Worm (Caenorhabditis elegans) whole organism, L4 larva: ENCODE data around the gene gck-4.

Source experiments
- D1046.2 ChIP-seq: fragments of 200-800 bp; sonication (Bioruptor generic); IDR thresholded peaks from 2 replicates; pipeline ENCODE4 v1.3.6; 2022; ENCODE audit warnings: missing genetic modification characterization, missing compliant biosample characterization
- F37D6.2 ChIP-seq: sonication (generic microtip); optimal IDR thresholded peaks from 2 replicates; lab custom pipeline; 2016; ENCODE audit warnings: mild to moderate bottlenecking, missing genetic modification characterization, missing compliant biosample characterization
- R02D3.7 ChIP-seq: fragments of 150-350 bp; sonication (generic microtip); optimal IDR thresholded peaks from 3 replicates; lab custom pipeline; 2014; ENCODE audit warnings: missing biosample characterization, missing genetic modification characterization
- T26A8.4 ChIP-seq: fragments of 200-800 bp; sonication (Bioruptor generic); IDR thresholded peaks from 2 replicates; pipeline ENCODE4 v1.3.6; 2022; ENCODE audit warnings: missing genetic modification characterization, missing compliant biosample characterization
- Y48G9A.11 ChIP-seq: fragments of 200-800 bp; sonication (Bioruptor generic); IDR thresholded peaks from 2 replicates; pipeline ENCODE4 v1.3.6; 2022; ENCODE audit warnings: missing genetic modification reagents, missing genetic modification characterization, missing compliant biosample characterization
- Y75B8A.6 ChIP-seq: fragments of 200-800 bp; sonication (Bioruptor generic); IDR thresholded peaks from 2 replicates; pipeline ENCODE4 v1.3.6; 2022; ENCODE audit warnings: missing genetic modification reagents, missing genetic modification characterization, missing compliant biosample characterization
- aha-1 ChIP-seq: fragments of 150-350 bp; peaks from one replicate; lab custom pipeline; 2014; ENCODE audit warnings: missing biosample characterization, missing genetic modification characterization
- aly-2 ChIP-seq: sonication (generic microtip); optimal IDR thresholded peaks from 2 replicates; lab custom pipeline; 2018; ENCODE audit warnings: missing biosample characterization, missing genetic modification characterization
- arid-1 ChIP-seq: fragments of 200-800 bp; sonication (Bioruptor generic); conservative IDR thresholded peaks from 2 replicates; pipeline ENCODE4 v1.3.6; 2022; ENCODE audit warnings: missing genetic modification reagents, missing genetic modification characterization, missing compliant biosample characterization
- attf-4 ChIP-seq: sonication (generic microtip); optimal IDR thresholded peaks from 3 replicates; lab custom pipeline; 2017; ENCODE audit warnings: missing biosample characterization, missing genetic modification characterization
- ceh-82 ChIP-seq: sonication (generic microtip); optimal IDR thresholded peaks from 2 replicates; lab custom pipeline; 2017; ENCODE audit warnings: missing biosample characterization, missing genetic modification characterization
- ces-1 ChIP-seq: fragments of 150-350 bp; sonication (generic microtip); optimal IDR thresholded peaks from 4 replicates; lab custom pipeline; 2014; ENCODE audit warnings: missing biosample characterization, missing genetic modification reagents, missing genetic modification characterization
- daf-19 ChIP-seq: fragments of 200-800 bp; sonication (Bioruptor generic); conservative IDR thresholded peaks from 2 replicates; pipeline ENCODE4 v1.3.6; 2022; ENCODE audit warnings: missing genetic modification characterization, missing compliant biosample characterization
- dmd-9 ChIP-seq: fragments of 200-800 bp; sonication (Bioruptor generic); IDR thresholded peaks from 2 replicates; pipeline ENCODE4 v1.3.6; 2022; ENCODE audit warnings: missing genetic modification reagents, missing genetic modification characterization, missing compliant biosample characterization
- dve-1 ChIP-seq: sonication (generic microtip); optimal IDR thresholded peaks from 2 replicates; lab custom pipeline; 2017; ENCODE audit warnings: antibody characterized with exemption, mild to moderate bottlenecking, missing genetic modification characterization, missing compliant biosample characterization; ENCODE audit not compliant: insufficient read depth
- egl-43 ChIP-seq: fragments of 200-800 bp; sonication (Bioruptor generic); IDR thresholded peaks from 2 replicates; pipeline ENCODE4 v1.3.6; 2022; ENCODE audit warnings: missing genetic modification reagents, missing genetic modification characterization, missing compliant biosample characterization
- fkh-10 ChIP-seq: fragments of 150-350 bp; optimal IDR thresholded peaks from 2 replicates; lab custom pipeline; 2014; ENCODE audit warnings: missing biosample characterization, missing genetic modification reagents, missing genetic modification characterization
- fos-1 ChIP-seq: fragments of 150-350 bp; optimal IDR thresholded peaks from 2 replicates; lab custom pipeline; 2014; ENCODE audit warnings: missing biosample characterization, missing genetic modification characterization
- gei-8 ChIP-seq: fragments of 200-800 bp; sonication (Bioruptor generic); optimal IDR thresholded peaks from 2 replicates; lab custom pipeline; 2018; ENCODE audit warnings: mild to moderate bottlenecking, missing genetic modification characterization, missing compliant biosample characterization
- hlh-11 ChIP-seq: fragments of 200-800 bp; sonication (Bioruptor generic); optimal IDR thresholded peaks from 2 replicates; lab custom pipeline; 2018; ENCODE audit warnings: mild to moderate bottlenecking, missing genetic modification characterization, missing compliant biosample characterization
- hlh-30 ChIP-seq: sonication (generic microtip); optimal IDR thresholded peaks from 2 replicates; lab custom pipeline; 2017; ENCODE audit warnings: antibody characterized with exemption, mild to moderate bottlenecking, missing genetic modification characterization, missing compliant biosample characterization; ENCODE audit not compliant: insufficient read depth
- hmg-1.1 ChIP-seq: fragments of 200-800 bp; sonication (Bioruptor generic); IDR thresholded peaks from 2 replicates; pipeline ENCODE4 v1.3.6; 2022; ENCODE audit warnings: missing genetic modification reagents, missing genetic modification characterization, missing compliant biosample characterization
- lin-1 ChIP-seq: fragments of 200-800 bp; sonication (Bioruptor generic); IDR thresholded peaks from 2 replicates; pipeline ENCODE4 v1.3.6; 2022; ENCODE audit warnings: missing genetic modification reagents, missing genetic modification characterization, missing compliant biosample characterization
- lin-13 ChIP-seq: fragments of 150-350 bp; optimal IDR thresholded peaks from 2 replicates; lab custom pipeline; 2014; ENCODE audit warnings: missing biosample characterization, missing genetic modification reagents, missing genetic modification characterization
- mes-2 ChIP-seq: sonication (generic microtip); optimal IDR thresholded peaks from 2 replicates; lab custom pipeline; 2016; ENCODE audit warnings: missing genotype, mild to moderate bottlenecking, missing genetic modification characterization, missing compliant biosample characterization; ENCODE audit not compliant: poor library complexity, severe bottlenecking
- mxl-2 ChIP-seq: fragments of 200-800 bp; sonication (Bioruptor generic); conservative IDR thresholded peaks from 2 replicates; pipeline ENCODE4 v1.3.6; 2022; ENCODE audit warnings: missing genetic modification reagents, missing genetic modification characterization, missing compliant biosample characterization
- nhr-11 ChIP-seq: fragments of 150-350 bp; optimal IDR thresholded peaks from 2 replicates; lab custom pipeline; 2014; ENCODE audit warnings: missing biosample characterization, missing genetic modification characterization
- nhr-111 ChIP-seq: fragments of 200-800 bp; sonication (Bioruptor generic); optimal IDR thresholded peaks from 2 replicates; lab custom pipeline; 2018; ENCODE audit warnings: mild to moderate bottlenecking, missing genetic modification characterization, missing compliant biosample characterization
- nhr-28 ChIP-seq: fragments of 150-350 bp; optimal IDR thresholded peaks from 2 replicates; lab custom pipeline; 2014; ENCODE audit warnings: missing biosample characterization, missing genetic modification characterization
- nhr-6 ChIP-seq: fragments of 150-350 bp; optimal IDR thresholded peaks from 2 replicates; lab custom pipeline; 2014; ENCODE audit warnings: missing biosample characterization, missing genetic modification characterization
- set-16 ChIP-seq: fragments of 200-800 bp; sonication (Bioruptor generic); IDR thresholded peaks from 2 replicates; pipeline ENCODE4 v1.3.6; 2022; ENCODE audit warnings: missing genetic modification reagents, missing genetic modification characterization, missing compliant biosample characterization
- snpc-4 ChIP-seq: fragments of 150-350 bp; optimal IDR thresholded peaks from 2 replicates; lab custom pipeline; 2014; ENCODE audit warnings: missing biosample characterization, missing genetic modification characterization
- spr-3 ChIP-seq: fragments of 200-800 bp; sonication (Bioruptor generic); optimal IDR thresholded peaks from 2 replicates; lab custom pipeline; 2018; ENCODE audit warnings: mild to moderate bottlenecking, missing genetic modification characterization, missing compliant biosample characterization
- unc-130 ChIP-seq: sonication (generic microtip); optimal IDR thresholded peaks from 2 replicates; lab custom pipeline; 2016; ENCODE audit warnings: missing genetic modification reagents, missing genetic modification characterization, missing compliant biosample characterization
- unc-39 ChIP-seq: sonication (generic microtip); optimal IDR thresholded peaks from 2 replicates; lab custom pipeline; 2017; ENCODE audit warnings: missing biosample characterization, missing genetic modification characterization
- unc-62 ChIP-seq, 3 experiments: fragments of 150-350 bp in 1 of 3; sonication (generic microtip); optimal IDR thresholded peaks in 2 of 3; peaks in 1 of 3; 1 replicate in 1 of 3; 2 replicates in 2 of 3; lab custom pipeline; 2014 to 2017; ENCODE audit warnings: missing biosample characterization in 3 of 3, missing genetic modification characterization in 3 of 3, missing genetic modification reagents in 3 of 3, missing genotype in 1 of 3
- zag-1 ChIP-seq: fragments of 150-350 bp; optimal IDR thresholded peaks from 2 replicates; lab custom pipeline; 2014; ENCODE audit warnings: missing biosample characterization, missing genetic modification characterization

gck-4 gene

ce11 chrX:13676892-13677291, at the start of gene gck-4:
TSS of gene gck-4 (plus strand) at chrX:13677192.
- TF ChIP-seq mxl-2 (GFP tag; lab: Robert Waterston, UW) = no peak
- no peak for TF ChIP-seq dmd-9 (GFP tag; lab: Robert Waterston, UW)
- peak; percentile 5 for TF ChIP-seq hlh-30 (tag; lab: Kevin White, UChicago)
- peak; percentile 55 for TF ChIP-seq nhr-28 (tag; lab: Kevin White, UChicago)
- no peak for TF ChIP-seq unc-39
- no peak for TF ChIP-seq attf-4 (tag; lab: Kevin White, UChicago)
- no peak for TF ChIP-seq snpc-4 (tag; lab: Kevin White, UChicago)
- peak; percentile 16 for TF ChIP-seq aha-1 (tag; lab: Kevin White, UChicago)
- no peak for TF ChIP-seq R02D3.7 (tag; lab: Kevin White, UChicago)

- no peak for TF ChIP-seq fos-1 (tag; lab: Kevin White, UChicago)
- TF ChIP-seq fkh-10 (GFP tag; lab: Kevin White, UChicago) = peak; percentile 66
These were observed 45.8 kb upstream of the gck-4 start, which contains the start of gene nlg-1 for ce11 chrX:13631122-13631672. TSS of gene nlg-1 (minus strand) at chrX:13631172.

- peak; percentile 27; the same call in 1 of the 2 replicates for TF ChIP-seq hmg-1.1
- TF ChIP-seq zag-1 (tag; lab: Kevin White, UChicago) = no peak
- peak; percentile 14 for TF ChIP-seq aha-1 (tag; lab: Kevin White, UChicago)
These were observed 44.7 kb upstream of the gck-4 start for ce11 chrX:13632245-13632644.

ce11 chrX:13633032-13633431, 44.0 kb upstream of the gck-4 start:
- no peak for TF ChIP-seq egl-43 (GFP tag; lab: Robert Waterston, UW)
- no peak for TF ChIP-seq nhr-6 (tag; lab: Kevin White, UChicago)
- TF ChIP-seq unc-130 (GFP tag; lab: Kevin White, UChicago) = no peak
- no peak for TF ChIP-seq hmg-1.1
- no peak for TF ChIP-seq set-16 (GFP tag; lab: Robert Waterston, UW)
- no peak for TF ChIP-seq dve-1
- TF ChIP-seq Y75B8A.6 (GFP tag; lab: Robert Waterston, UW) = no peak
- no peak for TF ChIP-seq unc-62 (GFP tag; optimal IDR thresholded peaks at IDR 0.05 in 1 of 2; lab: Kevin White, UChicago)
- TF ChIP-seq unc-62 (tag; optimal IDR thresholded peaks at IDR 0.05; lab: Kevin White, UChicago) = no peak
- no peak for TF ChIP-seq nhr-28 (tag; lab: Kevin White, UChicago)
- TF ChIP-seq T26A8.4 = no peak
- TF ChIP-seq hlh-11 (tag; lab: Kevin White, UChicago) = no peak
- no peak for TF ChIP-seq aha-1 (tag; lab: Kevin White, UChicago)
- no peak for TF ChIP-seq arid-1 (GFP tag; lab: Robert Waterston, UW)

ce11 chrX:13633876-13634479, 43.0 kb upstream of the gck-4 start:
- peak; percentile 32 for TF ChIP-seq ces-1
- TF ChIP-seq nhr-11 = peak; percentile 18
- TF ChIP-seq fkh-10 (GFP tag; lab: Kevin White, UChicago) = peak; percentile 42
- TF ChIP-seq lin-13 (GFP tag; lab: Kevin White, UChicago) = no peak

- TF ChIP-seq aly-2 = no peak
- TF ChIP-seq D1046.2 = no peak
- no peak for TF ChIP-seq daf-19 (GFP tag; lab: Robert Waterston, UW)
- no peak for TF ChIP-seq fos-1 (tag; lab: Kevin White, UChicago)
- no peak for TF ChIP-seq hlh-30 (tag; lab: Kevin White, UChicago)
- TF ChIP-seq spr-3 (GFP tag; lab: Kevin White, UChicago) = no peak
- TF ChIP-seq F37D6.2 (tag; lab: Kevin White, UChicago) = no peak
- no peak for TF ChIP-seq lin-1
- no peak for TF ChIP-seq gei-8 (GFP tag; lab: Kevin White, UChicago)
- TF ChIP-seq nhr-111 (GFP tag; lab: Kevin White, UChicago) = no peak
- no peak for TF ChIP-seq mes-2 (tag; lab: Kevin White, UChicago)
- TF ChIP-seq ceh-82 = no peak
- no peak for TF ChIP-seq snpc-4 (tag; lab: Kevin White, UChicago)
- TF ChIP-seq Y48G9A.11 = no peak
These were observed 39.5 kb upstream of the gck-4 start for ce11 chrX:13637526-13637925.
